Worm (Caenorhabditis elegans): ENCODE data around the gene vps-22.

vps-22 gene

ce11 chrIII:4917960-4918712 is 44.2 kb downstream of the vps-22 start, which contains the start of gene rpb-8 (continued):
- TF ChIP-seq hlh-11 (tag; optimal IDR thresholded peaks at IDR 0.05) (no peak), tra-1 (GFP tag; IDR thresholded peaks at IDR 0.05) (no peak), R02D3.7 (tag; optimal IDR thresholded peaks at IDR 0.05) (no peak), zfp-3 (GFP tag; conservative IDR thresholded peaks at IDR 0.05) (no peak), pqm-1 (tag; optimal IDR thresholded peaks at IDR 0.05) (no peak), lsy-2 (tag; optimal IDR thresholded peaks at IDR 0.05) (peak in 1 of 2 experiments; percentile 76), mdt-29 (GFP tag; IDR thresholded peaks at IDR 0.05) (no peak), fos-1 (tag; optimal IDR thresholded peaks at IDR 0.05) (no peak), egl-27 (tag; optimal IDR thresholded peaks at IDR 0.05) (no peak), nhr-76 (tag; optimal IDR thresholded peaks at IDR 0.05) (no peak), F26F4.8 (GFP tag; conservative IDR thresholded peaks at IDR 0.05) (no peak), daf-16 (GFP tag; optimal IDR thresholded peaks at IDR 0.05) (no peak), daf-16 (tag; optimal IDR thresholded peaks at IDR 0.05) (peak; percentile 44), spr-1 (tag; optimal IDR thresholded peaks at IDR 0.05) (no peak), unc-130 (GFP tag; optimal IDR thresholded peaks at IDR 0.05) (no peak), D1046.2 (GFP tag; IDR thresholded peaks at IDR 0.05) (no peak), madf-5 (GFP tag; IDR thresholded peaks at IDR 0.05) (no peak), ztf-7 (tag; optimal IDR thresholded peaks at IDR 0.05) (no peak), nhr-11 (tag; optimal IDR thresholded peaks at IDR 0.05) (no peak), tag-97 (GFP tag; IDR thresholded peaks at IDR 0.05) (no peak), sdz-12 (GFP tag; optimal IDR thresholded peaks at IDR 0.05) (no peak), ceh-32 (tag; optimal IDR thresholded peaks at IDR 0.05; ENCODE audit: poor library complexity) (no peak), ctbp-1 (GFP tag; IDR thresholded peaks at IDR 0.05) (no peak), jun-1 (tag; optimal IDR thresholded peaks at IDR 0.05) (no peak), hlh-30 (tag; optimal IDR thresholded peaks at IDR 0.05; ENCODE audit: insufficient read depth) (peak; percentile 23), ceh-20 (GFP tag; IDR thresholded peaks at IDR 0.05) (no peak), mes-2 (tag; optimal IDR thresholded peaks at IDR 0.05; ENCODE audit: poor library complexity, severe bottlenecking) (peak; percentile 76)

- TF ChIP-seq nhr-11 (tag; optimal IDR thresholded peaks at IDR 0.05) (no peak), pha-4 (GFP tag; IDR thresholded peaks at IDR 0.05) (no peak), pha-4 (tag; optimal IDR thresholded peaks at IDR 0.05) (no peak), duxl-1 (tag; optimal IDR thresholded peaks at IDR 0.05; ENCODE audit: poor library complexity) (no peak), lim-7 (GFP tag; IDR thresholded peaks at IDR 0.05) (no peak), ceh-32 (tag; optimal IDR thresholded peaks at IDR 0.05; ENCODE audit: poor library complexity) (no peak), zip-11 (GFP tag; IDR thresholded peaks at IDR 0.05) (no peak), unc-62 (GFP tag; optimal IDR thresholded peaks at IDR 0.05 in 1 of 2) (peak in 1 of 2 experiments; percentile 57), unc-62 (tag; optimal IDR thresholded peaks at IDR 0.05) (no peak)
Measured at ce11 chrIII:4917077-4917476, 45.2 kb downstream of the vps-22 start, which contains the start of gene rars-1. TSS of gene rars-1 (minus strand) at chrIII:4917177.

- no peak for TF ChIP-seq daf-12 (tag; optimal IDR thresholded peaks at IDR 0.05)
- TF ChIP-seq aha-1 (tag), result peak; percentile 93
Measured at ce11 chrIII:4913736-4914135, 48.6 kb downstream of the vps-22 start.

DNA sequence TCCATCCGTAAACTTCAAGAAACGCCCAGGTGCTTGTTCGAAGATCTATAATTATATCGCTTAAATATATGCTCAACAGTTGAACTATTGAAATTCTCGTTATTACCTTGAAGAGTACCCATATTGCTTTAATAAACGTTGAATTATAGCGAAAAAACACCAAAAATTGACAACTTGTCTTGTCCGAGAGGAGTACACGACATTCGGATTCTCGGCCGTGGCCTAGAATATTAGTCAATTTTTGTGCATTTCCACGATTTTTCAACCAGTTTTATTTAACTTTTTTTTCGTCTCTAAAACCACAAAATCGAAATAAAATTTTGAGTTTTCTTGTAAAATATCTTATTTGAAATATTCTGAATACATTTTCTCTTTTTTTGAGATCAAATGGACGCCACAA is 50.0 kb downstream of the vps-22 start, which contains the start of the genes F26F4.9 and cee-1:
Gene F26F4.9 (minus strand): TSS at position 205 of the 400 bp plus-strand sequence.
Gene cee-1 (plus strand): TSS at position 383 of the 400 bp plus-strand sequence.
- TF ChIP-seq nhr-48 (tag; optimal IDR thresholded peaks at IDR 0.05) (no peak), nhr-42 (GFP tag; IDR thresholded peaks at IDR 0.05) (no peak), unc-39 (tag; optimal IDR thresholded peaks at IDR 0.05) (no peak), T26A8.4 (GFP tag; IDR thresholded peaks at IDR 0.05) (no peak), egl-27 (tag; optimal IDR thresholded peaks at IDR 0.05) (no peak), lim-7 (GFP tag; IDR thresholded peaks at IDR 0.05) (no peak), nhr-11 (tag; optimal IDR thresholded peaks at IDR 0.05) (no peak), lir-3 (tag; optimal IDR thresholded peaks at IDR 0.05) (no peak), php-3 (GFP tag; IDR thresholded peaks at IDR 0.05) (no peak), aha-1 (tag) (peak; percentile 86), dve-1 (tag; optimal IDR thresholded peaks at IDR 0.05; ENCODE audit: insufficient read depth) (peak; percentile 44), daf-16 (GFP tag; optimal IDR thresholded peaks at IDR 0.05) (no peak), daf-16 (tag; optimal IDR thresholded peaks at IDR 0.05) (peak; percentile 33), ceh-32 (tag; optimal IDR thresholded peaks at IDR 0.05; ENCODE audit: poor library complexity) (no peak), nhr-10 (tag; optimal IDR thresholded peaks at IDR 0.05) (no peak), Y75B8A.6 (GFP tag; IDR thresholded peaks at IDR 0.05) (no peak), Y5F2A.4 (GFP tag; optimal IDR thresholded peaks at IDR 0.05) (no peak), arid-1 (GFP tag; conservative IDR thresholded peaks at IDR 0.05) (no peak), R02D3.7 (tag; optimal IDR thresholded peaks at IDR 0.05) (no peak)
